Fruit fly (Drosophila melanogaster): Measurements from ENCODE around the gene Cbp20.

DNA sequence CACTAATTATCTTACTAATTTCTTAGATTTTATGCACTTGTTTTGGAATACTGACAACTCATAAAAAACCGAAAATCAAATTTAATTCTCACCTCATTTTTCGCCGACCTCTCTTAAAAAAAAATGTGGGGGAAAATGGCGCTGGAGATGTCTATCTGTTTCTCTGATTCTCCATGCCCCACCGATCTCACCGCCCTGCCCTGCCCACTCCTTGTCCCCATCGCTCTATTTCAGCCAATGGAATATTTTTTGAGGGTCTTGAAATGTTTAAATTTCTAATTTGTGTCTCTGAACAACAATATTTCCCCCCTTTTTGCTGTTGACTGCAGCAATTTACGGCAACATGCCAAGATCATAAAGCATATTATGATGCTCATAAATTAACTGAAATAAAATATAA lies 46.9 kb upstream of the Cbp20 start:
- no peak for TF ChIP-seq CTCF (optimal IDR thresholded peaks at IDR 0.05)
- TF ChIP-seq CG8478 (optimal IDR thresholded peaks at IDR 0.05) = no peak

Data from S2 (cell line).